Worm (Caenorhabditis elegans) whole organism, L3 larva: ENCODE data around the gene F19H6.4.

Experiments
- ZK546.5 ChIP-seq: sonication (generic microtip); optimal IDR thresholded peaks from 2 replicates; lab custom pipeline; 2017; ENCODE audit warnings: missing biosample characterization, missing genetic modification characterization
- aly-2 ChIP-seq: fragments of 150-350 bp; optimal IDR thresholded peaks from 2 replicates; lab custom pipeline; 2014; ENCODE audit warnings: missing biosample characterization, missing genetic modification characterization
- ama-1 ChIP-seq: fragments of 150-350 bp; optimal IDR thresholded peaks from 2 replicates; lab custom pipeline; 2018
- ceh-16 ChIP-seq: sonication (generic microtip); optimal IDR thresholded peaks from 2 replicates; lab custom pipeline; 2017; ENCODE audit warnings: missing biosample characterization, missing genetic modification characterization
- ceh-28 ChIP-seq: fragments of 150-350 bp; optimal IDR thresholded peaks from 2 replicates; lab custom pipeline; 2014; ENCODE audit warnings: missing biosample characterization, missing genetic modification reagents, missing genetic modification characterization
- ceh-82 ChIP-seq: fragments of 150-350 bp; optimal IDR thresholded peaks from 2 replicates; lab custom pipeline; 2014; ENCODE audit warnings: missing biosample characterization, missing genetic modification characterization
- daf-12 ChIP-seq: fragments of 150-350 bp; optimal IDR thresholded peaks from 2 replicates; lab custom pipeline; 2014; ENCODE audit warnings: missing biosample characterization, missing genetic modification reagents, missing genetic modification characterization
- egl-5 ChIP-seq: fragments of 150-350 bp; optimal IDR thresholded peaks from 2 replicates; lab custom pipeline; 2017; ENCODE audit warnings: missing biosample characterization, missing genetic modification reagents, missing genetic modification characterization, inconsistent platforms
- elt-1 ChIP-seq: fragments of 150-350 bp; optimal IDR thresholded peaks from 2 replicates; lab custom pipeline; 2014; ENCODE audit warnings: missing biosample characterization, missing genetic modification characterization
- elt-2 ChIP-seq: sonication (generic microtip); optimal IDR thresholded peaks from 2 replicates; lab custom pipeline; 2016; ENCODE audit warnings: missing genetic modification reagents, mild to moderate bottlenecking, missing genetic modification characterization, missing compliant biosample characterization
- elt-3 ChIP-seq, 3 experiments: fragments of 150-350 bp in 1 of 3; sonication (generic microtip) in 2 of 3; optimal IDR thresholded peaks; 2 replicates in 2 of 3; 4 replicates in 1 of 3; lab custom pipeline; 2014 to 2017; ENCODE audit warnings: missing biosample characterization in 3 of 3, missing genetic modification characterization in 3 of 3
- fos-1 ChIP-seq: fragments of 150-350 bp; optimal IDR thresholded peaks from 2 replicates; lab custom pipeline; 2014; ENCODE audit warnings: missing biosample characterization, missing genetic modification characterization
- hmg-11 ChIP-seq: sonication (generic microtip); optimal IDR thresholded peaks from 2 replicates; lab custom pipeline; 2016; ENCODE audit warnings: missing genetic modification characterization, missing compliant biosample characterization
- lin-15B ChIP-seq: fragments of 150-350 bp; optimal IDR thresholded peaks from 2 replicates; lab custom pipeline; 2014; ENCODE audit warnings: missing biosample characterization, missing genetic modification characterization
- lin-39 ChIP-seq: fragments of 150-350 bp; optimal IDR thresholded peaks from 2 replicates; lab custom pipeline; 2018; ENCODE audit warnings: missing biosample characterization, missing genetic modification reagents, missing genetic modification characterization
- mdl-1 ChIP-seq: fragments of 150-350 bp; optimal IDR thresholded peaks from 2 replicates; lab custom pipeline; 2014; ENCODE audit warnings: missing biosample characterization, missing genetic modification characterization
- mml-1 ChIP-seq: fragments of 150-350 bp; sonication (generic microtip); optimal IDR thresholded peaks from 3 replicates; lab custom pipeline; 2014; ENCODE audit warnings: missing biosample characterization, missing genetic modification characterization
- nfya-1 ChIP-seq: sonication (generic microtip); optimal IDR thresholded peaks from 2 replicates; lab custom pipeline; 2017; ENCODE audit warnings: missing genetic modification characterization, mild to moderate bottlenecking, missing compliant biosample characterization, antibody characterized with exemption, moderate library complexity; ENCODE audit not compliant: insufficient read depth
- nhr-11 ChIP-seq: fragments of 150-350 bp; optimal IDR thresholded peaks from 2 replicates; lab custom pipeline; 2014; ENCODE audit warnings: missing biosample characterization, missing genetic modification characterization
- nhr-12 ChIP-seq: fragments of 150-350 bp; optimal IDR thresholded peaks from 2 replicates; lab custom pipeline; 2014; ENCODE audit warnings: missing biosample characterization, missing genetic modification characterization
- nhr-23 ChIP-seq: fragments of 150-350 bp; optimal IDR thresholded peaks from 2 replicates; lab custom pipeline; 2014; ENCODE audit warnings: missing biosample characterization, missing genetic modification reagents, missing genetic modification characterization
- nhr-237 ChIP-seq: fragments of 150-350 bp; optimal IDR thresholded peaks from 2 replicates; lab custom pipeline; 2014; ENCODE audit warnings: missing biosample characterization, missing genetic modification characterization
- nhr-25 ChIP-seq: sonication (generic microtip); optimal IDR thresholded peaks from 2 replicates; lab custom pipeline; 2017; ENCODE audit warnings: missing biosample characterization, missing genetic modification characterization
- nhr-43 ChIP-seq: sonication (generic microtip); optimal IDR thresholded peaks from 2 replicates; lab custom pipeline; 2016; ENCODE audit warnings: mild to moderate bottlenecking, missing genetic modification characterization, missing compliant biosample characterization; ENCODE audit not compliant: poor library complexity, severe bottlenecking
- nhr-67 ChIP-seq: fragments of 150-350 bp; optimal IDR thresholded peaks from 2 replicates; lab custom pipeline; 2014; ENCODE audit warnings: missing biosample characterization, missing genetic modification characterization
- nhr-76 ChIP-seq: fragments of 150-350 bp; sonication (generic microtip); optimal IDR thresholded peaks from 5 replicates; lab custom pipeline; 2014; ENCODE audit warnings: missing biosample characterization, missing genetic modification characterization
- nhr-77 ChIP-seq: fragments of 150-350 bp; optimal IDR thresholded peaks from 2 replicates; lab custom pipeline; 2014; ENCODE audit warnings: missing biosample characterization, missing genetic modification characterization
- pqm-1 ChIP-seq: fragments of 150-350 bp; optimal IDR thresholded peaks from 2 replicates; lab custom pipeline; 2017; ENCODE audit warnings: missing biosample characterization, missing genetic modification characterization, inconsistent platforms
- sea-2 ChIP-seq: fragments of 150-350 bp; sonication (generic microtip); optimal IDR thresholded peaks from 4 replicates; lab custom pipeline; 2014; ENCODE audit warnings: missing biosample characterization, missing genetic modification reagents, missing genetic modification characterization
- skn-1 ChIP-seq: fragments of 150-350 bp; optimal IDR thresholded peaks from 2 replicates; lab custom pipeline; 2014; ENCODE audit warnings: missing biosample characterization, missing genetic modification characterization
- snpc-4 ChIP-seq: fragments of 150-350 bp; optimal IDR thresholded peaks from 2 replicates; lab custom pipeline; 2014; ENCODE audit warnings: missing biosample characterization, missing genetic modification characterization
- tbx-2 ChIP-seq: sonication (generic microtip); optimal IDR thresholded peaks from 2 replicates; lab custom pipeline; 2016; ENCODE audit warnings: mild to moderate bottlenecking, missing genetic modification characterization, missing compliant biosample characterization
- unc-39 ChIP-seq: sonication (generic microtip); optimal IDR thresholded peaks from 4 replicates; lab custom pipeline; 2017; ENCODE audit warnings: missing biosample characterization, missing genetic modification characterization
- unc-62 ChIP-seq: fragments of 150-350 bp; sonication (generic microtip); optimal IDR thresholded peaks from 4 replicates; lab custom pipeline; 2014; ENCODE audit warnings: missing biosample characterization, missing genetic modification reagents, missing genetic modification characterization

The F19H6.4 gene

DNA sequence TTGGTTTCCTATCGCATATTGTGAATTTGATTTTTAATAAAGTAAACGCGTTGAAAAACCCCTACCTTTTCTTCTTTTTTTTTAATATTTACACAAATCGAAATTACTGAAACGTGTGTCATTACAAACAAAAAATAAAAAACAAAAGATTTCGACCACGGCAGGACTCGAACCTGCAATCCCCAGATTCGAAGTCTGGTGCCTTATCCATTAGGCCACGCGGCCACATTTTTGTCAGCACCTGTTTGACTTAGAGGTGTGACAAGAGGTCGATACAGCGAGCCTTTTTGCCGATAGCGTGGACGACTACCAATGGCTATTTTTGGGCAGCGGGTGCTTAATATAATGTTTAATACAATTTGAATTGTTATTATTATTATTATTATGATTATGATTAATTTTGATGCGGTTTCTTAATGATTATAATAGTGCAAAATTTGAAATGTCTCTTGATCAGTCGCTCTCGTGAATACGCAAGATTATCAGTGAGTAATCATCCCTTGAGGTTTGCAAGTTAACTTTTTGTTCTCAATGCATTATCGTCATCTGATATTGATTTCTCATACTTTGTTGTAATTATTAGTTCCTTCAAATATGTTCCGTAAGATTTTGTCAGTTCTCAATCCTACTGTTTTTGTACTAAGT is 27.5 kb upstream of the F19H6.4 start, which contains the start of gene srd-44:
srd-44 (plus strand) TSS at position 595 of the 645 bp plus-strand sequence.
- TF ChIP-seq ZK546.5 (tag; lab: Kevin White, UChicago) (no peak), nhr-43 (tag; lab: Kevin White, UChicago) (peak; percentile 10)

ce11 chrX:12341338-12341737 is 24.1 kb upstream of the F19H6.4 start, which contains the start of gene zig-2:
Gene zig-2 (minus strand): TSS chrX:12341438.
- no peak for TF ChIP-seq nhr-23
- TF ChIP-seq nhr-77 (tag; lab: Kevin White, UChicago) = no peak
- no peak for TF ChIP-seq nhr-25 (tag; lab: Kevin White, UChicago)
- no peak for TF ChIP-seq nhr-67 (tag; lab: Kevin White, UChicago)
- no peak for TF ChIP-seq nhr-12
- TF ChIP-seq egl-5 = no peak
- no peak for TF ChIP-seq lin-39 (tag; lab: Kevin White, UChicago)
- TF ChIP-seq unc-62 = no peak
- no peak for TF ChIP-seq lin-15B (tag; lab: Kevin White, UChicago)
- TF ChIP-seq ceh-82 (tag; lab: Kevin White, UChicago) = no peak
- TF ChIP-seq mml-1 (tag; lab: Kevin White, UChicago) = no peak
- TF ChIP-seq nhr-237 = no peak
- TF ChIP-seq pqm-1 (tag; lab: Kevin White, UChicago) = no peak
- TF ChIP-seq aly-2 = no peak
- no peak for TF ChIP-seq ama-1 (lab: Kevin White, UChicago)
- TF ChIP-seq elt-2 = no peak
- TF ChIP-seq daf-12 (tag; lab: Kevin White, UChicago) = no peak
- no peak for TF ChIP-seq snpc-4 (tag; lab: Kevin White, UChicago)

ce11 chrX:12343279-12343678 is 22.2 kb upstream of the F19H6.4 start, which contains the start of the genes nspc-9 and nspc-10:
Gene nspc-9 (minus strand): TSS chrX:12343379.
Gene nspc-10 (plus strand): TSS chrX:12343609.
- TF ChIP-seq snpc-4 (tag; lab: Kevin White, UChicago) = no peak
- no peak for TF ChIP-seq nhr-237
- TF ChIP-seq mdl-1 (tag; lab: Kevin White, UChicago) = no peak
- TF ChIP-seq elt-3 (tag; optimal IDR thresholded peaks at IDR 0.05; lab: Kevin White, UChicago) = no peak
- no peak for TF ChIP-seq aly-2
- no peak for TF ChIP-seq elt-1 (tag; lab: Kevin White, UChicago)
- no peak for TF ChIP-seq nhr-23
- TF ChIP-seq ceh-28 (tag; lab: Kevin White, UChicago) = no peak
- TF ChIP-seq tbx-2 (tag; lab: Kevin White, UChicago) = no peak
- TF ChIP-seq egl-5 = no peak
- TF ChIP-seq fos-1 (tag; lab: Kevin White, UChicago) = no peak
- TF ChIP-seq sea-2 (GFP tag; lab: Kevin White, UChicago) = no peak
- TF ChIP-seq ZK546.5 (tag; lab: Kevin White, UChicago) = no peak
- TF ChIP-seq mml-1 (tag; lab: Kevin White, UChicago) = no peak
- TF ChIP-seq nhr-76 (tag; lab: Kevin White, UChicago) = no peak

ce11 chrX:12346729-12347128 is 18.8 kb upstream of the F19H6.4 start, which contains the start of gene F42F12.11:
Gene F42F12.11 (plus strand): TSS chrX:12347029.
- TF ChIP-seq elt-2 = no peak
- TF ChIP-seq unc-39 = no peak
- no peak for TF ChIP-seq nhr-11 (tag; lab: Kevin White, UChicago)
- no peak for TF ChIP-seq nhr-76 (tag; lab: Kevin White, UChicago)
- TF ChIP-seq sea-2 (GFP tag; lab: Kevin White, UChicago) = no peak

- TF ChIP-seq elt-2 (peak; percentile 49), ceh-16 (tag; lab: Kevin White, UChicago) (no peak), elt-3 (tag; optimal IDR thresholded peaks at IDR 0.05; lab: Kevin White, UChicago) (no peak), skn-1 (tag; lab: Kevin White, UChicago) (peak; percentile 51), ama-1 (lab: Kevin White, UChicago) (no peak), egl-5 (no peak), nhr-43 (tag; lab: Kevin White, UChicago) (peak; percentile 36), hmg-11 (tag; lab: Kevin White, UChicago) (peak; percentile 4), nfya-1 (tag; lab: Kevin White, UChicago) (peak; percentile 26), mdl-1 (tag; lab: Kevin White, UChicago) (no peak), nhr-77 (tag; lab: Kevin White, UChicago) (no peak), lin-15B (tag; lab: Kevin White, UChicago) (no peak)
Observed at ce11 chrX:12347822-12348221, 17.7 kb upstream of the F19H6.4 start.
